Worm (Caenorhabditis elegans) whole organism, L3 larva: ENCODE data around the gene nep-17.

Experiments used
- R02D3.7 ChIP-seq: fragments of 150-350 bp; optimal IDR thresholded peaks from 2 replicates; lab custom pipeline; 2014; ENCODE audit warnings: missing biosample characterization, missing genetic modification characterization
- fkh-10 ChIP-seq: sonication (generic microtip); optimal IDR thresholded peaks from 2 replicates; lab custom pipeline; 2017; ENCODE audit warnings: missing biosample characterization, missing genetic modification reagents, missing genetic modification characterization
- fos-1 ChIP-seq: fragments of 150-350 bp; optimal IDR thresholded peaks from 2 replicates; lab custom pipeline; 2014; ENCODE audit warnings: missing biosample characterization, missing genetic modification characterization
- lin-39 ChIP-seq: fragments of 150-350 bp; optimal IDR thresholded peaks from 2 replicates; lab custom pipeline; 2018; ENCODE audit warnings: missing biosample characterization, missing genetic modification reagents, missing genetic modification characterization
- mdl-1 ChIP-seq: fragments of 150-350 bp; optimal IDR thresholded peaks from 2 replicates; lab custom pipeline; 2014; ENCODE audit warnings: missing biosample characterization, missing genetic modification characterization
- nhr-11 ChIP-seq: fragments of 150-350 bp; optimal IDR thresholded peaks from 2 replicates; lab custom pipeline; 2014; ENCODE audit warnings: missing biosample characterization, missing genetic modification characterization
- nhr-28 ChIP-seq: fragments of 150-350 bp; optimal IDR thresholded peaks from 2 replicates; lab custom pipeline; 2014; ENCODE audit warnings: missing biosample characterization, missing genetic modification characterization
- nhr-76 ChIP-seq: fragments of 150-350 bp; sonication (generic microtip); optimal IDR thresholded peaks from 5 replicates; lab custom pipeline; 2014; ENCODE audit warnings: missing biosample characterization, missing genetic modification characterization
- pqm-1 ChIP-seq: fragments of 150-350 bp; optimal IDR thresholded peaks from 2 replicates; lab custom pipeline; 2017; ENCODE audit warnings: missing biosample characterization, missing genetic modification characterization, inconsistent platforms

DNA sequence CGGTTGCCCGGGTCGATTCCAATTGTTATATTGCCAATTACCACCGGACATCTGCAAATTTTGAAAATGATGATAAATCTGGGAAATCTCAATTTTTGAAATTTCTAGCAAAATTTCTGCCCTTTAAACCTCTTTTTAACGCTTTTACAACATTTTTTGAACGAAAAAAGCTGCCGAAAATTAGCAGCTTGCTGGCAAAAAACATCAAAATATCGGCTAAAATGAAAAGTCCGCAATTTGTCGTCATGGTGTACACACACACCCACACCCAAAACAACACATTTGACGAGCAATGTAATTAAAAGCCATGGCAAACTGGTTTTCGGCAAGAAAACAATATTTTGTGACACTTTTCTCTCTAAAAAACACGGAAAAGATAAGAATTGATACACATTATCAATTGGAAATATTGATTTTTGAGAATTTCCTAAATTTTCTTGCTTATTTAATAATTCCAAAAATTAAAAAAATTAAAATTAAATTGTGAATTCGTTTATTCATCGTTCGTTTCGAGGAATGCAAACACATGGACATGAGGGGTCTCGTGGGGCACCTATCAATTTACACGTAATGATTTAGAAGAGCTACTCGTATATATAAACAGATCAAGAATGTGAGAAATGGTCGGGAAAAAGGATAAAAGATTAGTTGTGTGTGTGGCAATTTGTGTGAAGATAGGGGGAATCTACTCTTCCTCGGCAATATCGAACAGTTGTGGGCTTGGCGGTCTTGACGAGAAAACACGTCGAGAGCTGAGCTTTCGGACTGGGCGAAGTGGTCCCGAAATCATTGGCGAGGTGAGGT lies 46.8 kb upstream of the nep-17 start, which contains the start of gene pqn-27:
- no peak for TF ChIP-seq nhr-76 (tag; lab: Kevin White, UChicago)
- TF ChIP-seq lin-39 = peak; percentile 34
- TF ChIP-seq mdl-1 (tag; lab: Kevin White, UChicago) = no peak
- no peak for TF ChIP-seq nhr-11 (tag; lab: Kevin White, UChicago)
- no peak for TF ChIP-seq nhr-28 (tag; lab: Kevin White, UChicago)
- TF ChIP-seq fos-1 = no peak
- TF ChIP-seq fkh-10 = no peak
- TF ChIP-seq pqm-1 (tag; lab: Kevin White, UChicago) = peak; percentile 61
- no peak for TF ChIP-seq R02D3.7
